Fruit fly (Drosophila melanogaster) whole organism, embryonic: ENCODE measurements around the gene CG32246.
A peak's percentile ranks its signal among the peaks of the same experiment; 100 is the strongest.

Experiments used
- CG10366 ChIP-seq: fragments of 200-800 bp; sonication (Bioruptor generic); IDR thresholded peaks from 2 replicates; pipeline ENCODE4 v1.3.6; 2022; ENCODE audit warnings: missing biosample characterization, missing genetic modification characterization
- CG14441 ChIP-seq: fragments of 200-800 bp; sonication (Bioruptor generic); IDR thresholded peaks from 2 replicates; pipeline ENCODE4 v1.3.6; 2022; ENCODE audit warnings: missing biosample characterization, missing genetic modification characterization
- CG15514 ChIP-seq: fragments of 200-800 bp; sonication (Bioruptor generic); optimal IDR thresholded peaks from 3 replicates; lab custom pipeline; 2017; ENCODE audit warnings: missing biosample characterization, missing genetic modification characterization, mild to moderate bottlenecking, moderate library complexity, missing genetic modification reagents
- CG16813 ChIP-seq: fragments of 200-800 bp; sonication (Bioruptor generic); IDR thresholded peaks from 3 replicates; pipeline ENCODE4 v1.3.6; 2022; ENCODE audit warnings: missing biosample characterization, missing genetic modification characterization; ENCODE audit not compliant: partially characterized antibody
- CG17359 ChIP-seq: fragments of 200-800 bp; sonication (Bioruptor generic); optimal IDR thresholded peaks from 3 replicates; lab custom pipeline; 2018; ENCODE audit warnings: missing biosample characterization, mild to moderate bottlenecking, missing genetic modification characterization, moderate library complexity
- CG17568 ChIP-seq: fragments of 200-800 bp; sonication (Bioruptor generic); optimal IDR thresholded peaks from 2 replicates; lab custom pipeline; 2018; ENCODE audit warnings: missing biosample characterization, mild to moderate bottlenecking, missing genetic modification characterization, moderate library complexity
- CG2199 ChIP-seq: fragments of 200-800 bp; sonication (Bioruptor generic); IDR thresholded peaks from 3 replicates; pipeline ENCODE4 v1.3.6; 2022; ENCODE audit warnings: missing biosample characterization, missing genetic modification characterization
- CG2678 ChIP-seq: fragments of 200-800 bp; sonication (Bioruptor generic); optimal IDR thresholded peaks from 3 replicates; lab custom pipeline; 2019; ENCODE audit warnings: missing biosample characterization, mild to moderate bottlenecking, missing genetic modification characterization, moderate library complexity
- CG2875 ChIP-seq: fragments of 200-800 bp; sonication (Bioruptor generic); optimal IDR thresholded peaks from 2 replicates; lab custom pipeline; 2017; ENCODE audit warnings: missing biosample characterization, mild to moderate bottlenecking, missing genetic modification characterization, missing genetic modification reagents
- CG31365 ChIP-seq: fragments of 200-800 bp; sonication (Bioruptor generic); optimal IDR thresholded peaks from 2 replicates; lab custom pipeline; 2018; ENCODE audit warnings: missing biosample characterization, mild to moderate bottlenecking, missing genetic modification characterization
- CG6689 ChIP-seq: fragments of 200-800 bp; sonication (Bioruptor generic); IDR thresholded peaks from 2 replicates; pipeline ENCODE4 v1.3.6; 2022; ENCODE audit warnings: missing biosample characterization, missing genetic modification characterization
- CG7839 ChIP-seq: fragments of 200-800 bp; sonication (Bioruptor generic); optimal IDR thresholded peaks from 3 replicates; lab custom pipeline; 2018; ENCODE audit warnings: missing biosample characterization, mild to moderate bottlenecking, missing genetic modification characterization, moderate library complexity
- CG7987 ChIP-seq: fragments of 200-800 bp; sonication (Bioruptor generic); optimal IDR thresholded peaks from 2 replicates; lab custom pipeline; 2018; ENCODE audit warnings: missing biosample characterization, mild to moderate bottlenecking, missing genetic modification characterization, moderate library complexity
- Ets65A ChIP-seq: fragments of 200-800 bp; sonication (Bioruptor generic); peaks from one replicate; lab custom pipeline; 2016; ENCODE audit warnings: missing biosample characterization, missing genetic modification characterization
- HLH3B ChIP-seq: fragments of 200-800 bp; sonication (Bioruptor generic); IDR thresholded peaks from 2 replicates; pipeline ENCODE4 v1.3.6; 2022; ENCODE audit warnings: missing biosample characterization, missing genetic modification characterization
- Med ChIP-seq: fragments of 200-800 bp; sonication (Bioruptor generic); peaks from one replicate; lab custom pipeline; 2016; ENCODE audit warnings: missing biosample characterization, missing genetic modification characterization, mild to moderate bottlenecking, inconsistent platforms, moderate library complexity
- Mrtf ChIP-seq: fragments of 200-800 bp; sonication (Bioruptor generic); IDR thresholded peaks from 3 replicates; pipeline ENCODE4 v1.3.6; 2022; ENCODE audit warnings: missing biosample characterization, missing genetic modification characterization
- Ptx1 ChIP-seq: fragments of 200-800 bp; sonication (Bioruptor generic); IDR thresholded peaks from 2 replicates; pipeline ENCODE4 v1.3.6; 2022; ENCODE audit warnings: missing biosample characterization, missing genetic modification characterization
- Trl ChIP-seq, 3 experiments: fragments of >200 bp in 2 of 3; fragments of 200-800 bp in 1 of 3; sonication (Bioruptor generic) in 1 of 3; optimal IDR thresholded peaks; 2 replicates in 1 of 3; 3 replicates in 2 of 3; lab custom pipeline; 2016 to 2017; ENCODE audit warnings: missing biosample characterization in 1 of 3, missing genetic modification characterization in 1 of 3
- ap ChIP-seq: fragments of 200-800 bp; sonication (Bioruptor generic); IDR thresholded peaks from 2 replicates; pipeline ENCODE4 v1.3.6; 2022; ENCODE audit warnings: missing biosample characterization, missing genetic modification characterization
- bsh ChIP-seq, 2 experiments: fragments of 200-800 bp; sonication (Bioruptor generic); optimal IDR thresholded peaks; 2 replicates each; lab custom pipeline; 2017 to 2018; ENCODE audit warnings: mild to moderate bottlenecking in 2 of 2, missing biosample characterization in 2 of 2, missing genetic modification characterization in 2 of 2, moderate library complexity in 1 of 2
- ci ChIP-seq: fragments of 200-800 bp; sonication (Bioruptor generic); IDR thresholded peaks from 3 replicates; pipeline ENCODE4 v1.3.6; 2022; ENCODE audit warnings: missing biosample characterization, missing genetic modification characterization
- croc ChIP-seq: fragments of 200-800 bp; sonication (Bioruptor generic); conservative IDR thresholded peaks from 3 replicates; pipeline ENCODE4 v1.3.6; 2022; ENCODE audit warnings: missing biosample characterization, missing genetic modification characterization
- crol ChIP-seq: fragments of 200-800 bp; sonication (Bioruptor generic); IDR thresholded peaks from 2 replicates; pipeline ENCODE4 v1.3.6; 2022; ENCODE audit warnings: missing biosample characterization, missing genetic modification characterization
- disco-r ChIP-seq: fragments of 200-800 bp; sonication (Bioruptor generic); optimal IDR thresholded peaks from 2 replicates; lab custom pipeline; 2016; ENCODE audit warnings: missing biosample characterization, missing genetic modification characterization
- dmrt99B ChIP-seq: fragments of 200-800 bp; sonication (Bioruptor generic); optimal IDR thresholded peaks from 2 replicates; lab custom pipeline; 2018; ENCODE audit warnings: missing biosample characterization, mild to moderate bottlenecking, missing genetic modification characterization, moderate library complexity
- dpn ChIP-seq, 2 experiments: fragments of 200-800 bp; sonication (Bioruptor generic); optimal IDR thresholded peaks; 3 replicates each; lab custom pipeline; 2016; ENCODE audit warnings: missing biosample characterization in 2 of 2, missing genetic modification characterization in 2 of 2
- eve ChIP-seq, 2 experiments: fragments of >200 bp; optimal IDR thresholded peaks; 2 replicates each; lab custom pipeline; 2017; ENCODE audit warnings: missing biosample characterization in 2 of 2, missing genetic modification characterization in 2 of 2
- gem ChIP-seq: fragments of 200-800 bp; sonication (Bioruptor generic); optimal IDR thresholded peaks from 2 replicates; lab custom pipeline; 2019; ENCODE audit warnings: missing biosample characterization, mild to moderate bottlenecking, missing genetic modification characterization, moderate library complexity
- gt ChIP-seq: fragments of 200-800 bp; sonication (Bioruptor generic); IDR thresholded peaks from 2 replicates; pipeline ENCODE4 v1.3.6; 2022; ENCODE audit warnings: missing biosample characterization, missing genetic modification characterization
- hb ChIP-seq: fragments of 200-800 bp; sonication (Bioruptor generic); IDR thresholded peaks from 3 replicates; pipeline ENCODE4 v1.3.6; 2022; ENCODE audit warnings: missing biosample characterization, missing genetic modification characterization; ENCODE audit not compliant: partially characterized antibody
- pfk ChIP-seq: fragments of 200-800 bp; sonication (Bioruptor generic); optimal IDR thresholded peaks from 2 replicates; lab custom pipeline; 2018; ENCODE audit warnings: missing biosample characterization, mild to moderate bottlenecking, missing genetic modification characterization, moderate library complexity
- prd ChIP-seq, 3 experiments: fragments of >200 bp in 2 of 3; fragments of 200-800 bp in 1 of 3; sonication (Bioruptor generic) in 1 of 3; optimal IDR thresholded peaks in 2 of 3; IDR thresholded peaks in 1 of 3; 2 replicates in 2 of 3; 3 replicates in 1 of 3; pipeline versions ENCODE4 v1.3.6 to Lab custom; 2017 to 2022; ENCODE audit warnings: missing biosample characterization in 1 of 3, missing genetic modification characterization in 1 of 3
- ranshi ChIP-seq: fragments of 200-800 bp; sonication (Bioruptor generic); IDR thresholded peaks from 2 replicates; pipeline ENCODE4 v1.3.6; 2022; ENCODE audit warnings: missing biosample characterization, missing genetic modification characterization
- row ChIP-seq: fragments of 200-800 bp; sonication (Bioruptor generic); IDR thresholded peaks from 3 replicates; pipeline ENCODE4 v1.3.6; 2022; ENCODE audit warnings: missing biosample characterization, missing genetic modification characterization
- scrt ChIP-seq: fragments of 200-800 bp; sonication (Bioruptor generic); optimal IDR thresholded peaks from 2 replicates; lab custom pipeline; 2018; ENCODE audit warnings: missing biosample characterization, mild to moderate bottlenecking, missing genetic modification characterization, moderate library complexity
- sens ChIP-seq: fragments of 200-800 bp; sonication (Bioruptor generic); peaks from one replicate; lab custom pipeline; 2016; ENCODE audit warnings: missing biosample characterization, missing genetic modification characterization
- sna ChIP-seq: fragments of 200-800 bp; sonication (Bioruptor generic); IDR thresholded peaks from 2 replicates; pipeline ENCODE4 v1.3.6; 2022; ENCODE audit warnings: missing biosample characterization, missing genetic modification characterization; ENCODE audit not compliant: partially characterized antibody
- so ChIP-seq: fragments of 200-800 bp; sonication (Bioruptor generic); IDR thresholded peaks from 3 replicates; pipeline ENCODE4 v1.3.6; 2022; ENCODE audit warnings: missing biosample characterization, missing genetic modification characterization
- sqz ChIP-seq: fragments of 200-800 bp; sonication (Bioruptor generic); optimal IDR thresholded peaks from 3 replicates; lab custom pipeline; 2018; ENCODE audit warnings: missing biosample characterization, mild to moderate bottlenecking, missing genetic modification characterization
- sr ChIP-seq: fragments of 200-800 bp; sonication (Bioruptor generic); IDR thresholded peaks from 3 replicates; pipeline ENCODE4 v1.3.6; 2022; ENCODE audit warnings: missing biosample characterization, missing genetic modification characterization
- tgo ChIP-seq: fragments of 200-800 bp; sonication (Bioruptor generic); IDR thresholded peaks from 3 replicates; pipeline ENCODE4 v1.3.6; 2022; ENCODE audit warnings: missing biosample characterization, missing genetic modification characterization
- toy ChIP-seq: fragments of 200-800 bp; sonication (Bioruptor generic); IDR thresholded peaks from 2 replicates; pipeline ENCODE4 v1.3.6; 2022; ENCODE audit warnings: missing biosample characterization, missing genetic modification characterization
- vfl ChIP-seq: fragments of 200-800 bp; sonication (Bioruptor generic); optimal IDR thresholded peaks from 2 replicates; lab custom pipeline; 2016; ENCODE audit warnings: missing biosample characterization, missing genetic modification characterization
- zfh2 ChIP-seq: fragments of 200-800 bp; sonication (Bioruptor generic); optimal IDR thresholded peaks from 2 replicates; lab custom pipeline; 2016; ENCODE audit warnings: missing biosample characterization, missing genetic modification characterization

CG32246 gene

dm6 chr3L:4618865-4619496 lies 2.0 kb upstream of the CG32246 start (continued):
- TF ChIP-seq so (GFP tag; lab: Robert Waterston, UW) (no peak), eve (GFP tag; optimal IDR thresholded peaks at IDR 0.05; lab: Kevin White, UChicago) (no peak), scrt (GFP tag; lab: Kevin White, UChicago) (peak; percentile 14), ranshi (no peak), CG15514 (no peak), disco-r (GFP tag; lab: Kevin White, UChicago) (no peak)

dm6 chr3L:4619497-4620211 lies 1.4 kb upstream of the CG32246 start:
- peak; percentile 18; the same call in 1 of the 3 replicates for TF ChIP-seq tgo (GFP tag; lab: Robert Waterston, UW)
- peak; percentile 5 for TF ChIP-seq CG17359 (tag; lab: Kevin White, UChicago)
- TF ChIP-seq sna, result no peak
- TF ChIP-seq zfh2 (GFP tag; lab: Kevin White, UChicago), result no peak
- TF ChIP-seq pfk (GFP tag; lab: Kevin White, UChicago), result peak; percentile 73
- TF ChIP-seq row (GFP tag; lab: Robert Waterston, UW), result peak; percentile 19; the same call in 1 of the 3 replicates
- 0 out of 3 replicates have a peak, but pooled peaks have one; percentile 15 for TF ChIP-seq ci (GFP tag; lab: Robert Waterston, UW)
- TF ChIP-seq sr, result no peak
- TF ChIP-seq CG16813, result no peak
- TF ChIP-seq Trl (optimal IDR thresholded peaks at IDR 0.05; lab: Kevin White, UChicago), result peak; percentile 3 to 8
- no peak for TF ChIP-seq Trl (GFP tag; optimal IDR thresholded peaks at IDR 0.05; lab: Kevin White, UChicago)
- no peak for TF ChIP-seq toy
- 0 out of 2 replicates have a peak, but pooled peaks have one; percentile 23 for TF ChIP-seq CG14441 (GFP tag; lab: Robert Waterston, UW)
- 0 out of 2 replicates have a peak, but pooled peaks have one; percentile 14 for TF ChIP-seq Ptx1
- no peak for TF ChIP-seq CG10366 (GFP tag; lab: Robert Waterston, UW)
- TF ChIP-seq vfl (GFP tag; lab: Kevin White, UChicago), result no peak
- no peak for TF ChIP-seq croc (GFP tag; lab: Robert Waterston, UW)
- TF ChIP-seq CG7987 (GFP tag; lab: Kevin White, UChicago), result no peak
- TF ChIP-seq dpn (GFP tag; optimal IDR thresholded peaks at IDR 0.05; lab: Kevin White, UChicago), result no peak
- TF ChIP-seq dmrt99B (tag; lab: Kevin White, UChicago), result no peak
- no peak for TF ChIP-seq scrt (GFP tag; lab: Kevin White, UChicago)
- TF ChIP-seq CG6689 (GFP tag; lab: Robert Waterston, UW), result peak; percentile 18; the same call in 1 of the 2 replicates
- no peak for TF ChIP-seq CG7839
- TF ChIP-seq Med (GFP tag; lab: Kevin White, UChicago), result peak; percentile 45
- TF ChIP-seq sqz (GFP tag; lab: Kevin White, UChicago), result peak; percentile 17
- TF ChIP-seq prd (optimal IDR thresholded peaks at IDR 0.05; lab: Kevin White, UChicago), result no peak
- TF ChIP-seq prd (GFP tag; IDR thresholded peaks at IDR 0.05; lab: Robert Waterston, UW), result 0 out of 3 replicates have a peak, but pooled peaks have one; percentile 29
- peak; percentile 15 for TF ChIP-seq gem (tag; lab: Kevin White, UChicago)
- no peak for TF ChIP-seq bsh (GFP tag; optimal IDR thresholded peaks at IDR 0.05; lab: Kevin White, UChicago)
- no peak for TF ChIP-seq CG17568 (GFP tag; lab: Kevin White, UChicago)
- 0 out of 2 replicates have a peak, but pooled peaks have one; percentile 6 for TF ChIP-seq ap (GFP tag; lab: Robert Waterston, UW)
- TF ChIP-seq HLH3B (GFP tag; lab: Robert Waterston, UW), result 0 out of 2 replicates have a peak, but pooled peaks have one; percentile 14
- TF ChIP-seq CG2678, result peak; percentile 8
- no peak for TF ChIP-seq CG2875 (GFP tag; lab: Kevin White, UChicago)
- TF ChIP-seq hb (GFP tag; lab: Robert Waterston, UW), result peak; percentile 43; the same call in 1 of the 3 replicates
- no peak for TF ChIP-seq gt (GFP tag; lab: Robert Waterston, UW)
- peak; percentile 46 for TF ChIP-seq sens
- TF ChIP-seq crol, result peak; percentile 90
- no peak for TF ChIP-seq CG31365 (tag; lab: Kevin White, UChicago)
- TF ChIP-seq CG2199 (GFP tag; lab: Robert Waterston, UW), result no peak
- TF ChIP-seq Ets65A (GFP tag; lab: Kevin White, UChicago), result peak; percentile 49
- 0 out of 3 replicates have a peak, but pooled peaks have one; percentile 14 for TF ChIP-seq Mrtf (GFP tag; lab: Robert Waterston, UW)
